Fruit fly (Drosophila melanogaster) whole organism, embryonic: ENCODE results near the gene CG34384.

ENCODE experiments used
- Neu2 ChIP-seq: fragments of 200-800 bp; sonication (Bioruptor generic); optimal IDR thresholded peaks from 3 replicates; lab custom pipeline; 2016; ENCODE audit warnings: missing biosample characterization, missing genetic modification characterization, borderline replicate concordance
- Sox100B ChIP-seq: fragments of 200-800 bp; sonication (Bioruptor generic); optimal IDR thresholded peaks from 3 replicates; lab custom pipeline; 2018; ENCODE audit warnings: missing biosample characterization, mild to moderate bottlenecking, missing genetic modification characterization
- prd ChIP-seq, 3 experiments: fragments of >200 bp in 2 of 3; fragments of 200-800 bp in 1 of 3; sonication (Bioruptor generic) in 1 of 3; optimal IDR thresholded peaks in 2 of 3; IDR thresholded peaks in 1 of 3; 2 replicates in 2 of 3; 3 replicates in 1 of 3; pipeline versions ENCODE4 v1.3.6 to Lab custom; 2017 to 2022; ENCODE audit warnings: missing biosample characterization in 1 of 3, missing genetic modification characterization in 1 of 3

dm6 chr3R:7813518-7813917, 643 bp upstream of the CG34384 start:
- no peak for TF ChIP-seq Sox100B (GFP tag; lab: Kevin White, UChicago)
- TF ChIP-seq prd (optimal IDR thresholded peaks at IDR 0.05; lab: Kevin White, UChicago) = no peak
- no peak for TF ChIP-seq prd (GFP tag; IDR thresholded peaks at IDR 0.05; lab: Robert Waterston, UW)
- TF ChIP-seq Neu2 = no peak
